Worm (Caenorhabditis elegans) whole organism, L4 larva: ENCODE data around the gene lgg-1.

ENCODE experiments used
- Y75B8A.6 ChIP-seq: fragments of 200-800 bp; sonication (Bioruptor generic); IDR thresholded peaks from 2 replicates; pipeline ENCODE4 v1.3.6; 2022; ENCODE audit warnings: missing genetic modification reagents, missing genetic modification characterization, missing compliant biosample characterization
- ama-1 ChIP-seq: fragments of 150-350 bp; optimal IDR thresholded peaks from 2 replicates; lab custom pipeline; 2014; ENCODE audit warnings: inconsistent platforms, mixed read lengths
- ceh-28 ChIP-seq: fragments of 150-350 bp; optimal IDR thresholded peaks from 2 replicates; lab custom pipeline; 2014; ENCODE audit warnings: missing biosample characterization, missing genetic modification reagents, missing genetic modification characterization
- ceh-82 ChIP-seq: sonication (generic microtip); optimal IDR thresholded peaks from 2 replicates; lab custom pipeline; 2017; ENCODE audit warnings: missing biosample characterization, missing genetic modification characterization
- fkh-10 ChIP-seq: fragments of 150-350 bp; optimal IDR thresholded peaks from 2 replicates; lab custom pipeline; 2014; ENCODE audit warnings: missing biosample characterization, missing genetic modification reagents, missing genetic modification characterization
- jun-1 ChIP-seq: fragments of 150-350 bp; optimal IDR thresholded peaks from 2 replicates; lab custom pipeline; 2014; ENCODE audit warnings: missing biosample characterization, missing genetic modification reagents, missing genetic modification characterization
- lsy-2 ChIP-seq, 2 experiments: fragments of 150-350 bp in 1 of 2; sonication (generic microtip) in 1 of 2; optimal IDR thresholded peaks; 2 replicates each; lab custom pipeline; 2014 to 2017; ENCODE audit warnings: missing biosample characterization in 2 of 2, missing genetic modification characterization in 2 of 2
- nhr-77 ChIP-seq: fragments of 150-350 bp; optimal IDR thresholded peaks from 2 replicates; lab custom pipeline; 2014; ENCODE audit warnings: missing biosample characterization, missing genetic modification characterization
- pqm-1 ChIP-seq: sonication (generic microtip); optimal IDR thresholded peaks from 2 replicates; lab custom pipeline; 2017; ENCODE audit warnings: missing biosample characterization, missing genetic modification characterization
- skn-1 ChIP-seq: fragments of 150-350 bp; optimal IDR thresholded peaks from 2 replicates; lab custom pipeline; 2014; ENCODE audit warnings: missing biosample characterization, missing genetic modification characterization
- zag-1 ChIP-seq: fragments of 150-350 bp; optimal IDR thresholded peaks from 2 replicates; lab custom pipeline; 2014; ENCODE audit warnings: missing biosample characterization, missing genetic modification characterization

DNA sequence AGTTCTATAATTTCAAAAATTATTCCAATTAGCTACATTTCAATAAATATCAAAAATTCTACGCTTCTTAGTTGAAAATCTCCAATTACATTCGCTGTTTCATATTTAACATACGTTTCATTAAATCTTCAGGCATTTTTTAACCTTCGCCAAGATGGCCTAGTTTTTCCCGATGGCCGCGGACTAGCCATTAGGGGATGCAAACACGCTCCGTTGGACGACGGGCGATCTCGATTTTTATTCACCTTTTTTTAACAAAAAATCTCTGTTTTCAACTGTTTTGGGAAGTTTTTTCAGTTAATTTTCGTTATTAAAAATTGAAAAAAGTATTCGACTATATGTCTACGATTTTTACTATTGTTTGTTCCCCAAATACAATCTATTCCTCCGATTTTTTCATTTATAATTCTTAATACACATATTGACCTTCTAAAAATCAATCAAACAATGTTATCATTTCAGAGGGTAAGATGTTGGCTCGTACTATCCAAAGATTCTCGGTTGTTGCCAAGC, 35.7 kb upstream of the lgg-1 start, which contains the start of gene F58F12.1:
- TF ChIP-seq skn-1 = no peak
- TF ChIP-seq nhr-77 (tag; lab: Kevin White, UChicago) = no peak
- TF ChIP-seq fkh-10 (GFP tag; lab: Kevin White, UChicago) = no peak
- TF ChIP-seq zag-1 = no peak
- no peak for TF ChIP-seq pqm-1 (tag; lab: Kevin White, UChicago)
- peak in 1 of 2 experiments; percentile 81 for TF ChIP-seq lsy-2 (tag; optimal IDR thresholded peaks at IDR 0.05; lab: Kevin White, UChicago)
- no peak for TF ChIP-seq ceh-28 (tag; lab: Kevin White, UChicago)
- no peak for TF ChIP-seq Y75B8A.6
- no peak for TF ChIP-seq ama-1 (lab: Kevin White, UChicago)
- TF ChIP-seq jun-1 (tag; lab: Kevin White, UChicago) = no peak
- TF ChIP-seq ceh-82 = no peak
